Fruit fly (Drosophila melanogaster) whole organism, embryonic: ENCODE measurements around the gene Inx6.

Experiments used
- Abd-B ChIP-seq: fragments of 200-800 bp; sonication (Bioruptor generic); optimal IDR thresholded peaks from 2 replicates; lab custom pipeline; 2018; ENCODE audit warnings: missing biosample characterization, mild to moderate bottlenecking, missing genetic modification characterization, moderate library complexity
- B-H2 ChIP-seq: fragments of 200-800 bp; sonication (Bioruptor generic); optimal IDR thresholded peaks from 2 replicates; lab custom pipeline; 2018; ENCODE audit warnings: missing biosample characterization, mild to moderate bottlenecking, missing genetic modification characterization
- Bteb2 ChIP-seq: fragments of 200-800 bp; sonication (Bioruptor generic); optimal IDR thresholded peaks from 2 replicates; lab custom pipeline; 2016; ENCODE audit warnings: missing biosample characterization, missing genetic modification characterization
- CG1024 ChIP-seq: fragments of 200-800 bp; sonication (Bioruptor generic); IDR thresholded peaks from 2 replicates; pipeline ENCODE4 v1.3.6; 2022; ENCODE audit warnings: missing biosample characterization, missing genetic modification characterization
- CG10366 ChIP-seq: fragments of 200-800 bp; sonication (Bioruptor generic); IDR thresholded peaks from 2 replicates; pipeline ENCODE4 v1.3.6; 2022; ENCODE audit warnings: missing biosample characterization, missing genetic modification characterization
- CG11456 ChIP-seq: fragments of 200-800 bp; sonication (Bioruptor generic); IDR thresholded peaks from 3 replicates; pipeline ENCODE4 v1.3.6; 2022; ENCODE audit warnings: missing biosample characterization, missing genetic modification characterization
- CG11723 ChIP-seq: fragments of 200-800 bp; sonication (Bioruptor generic); optimal IDR thresholded peaks from 2 replicates; lab custom pipeline; 2017; ENCODE audit warnings: missing biosample characterization, mild to moderate bottlenecking, missing genetic modification characterization
- CG12769 ChIP-seq: fragments of 200-800 bp; sonication (Bioruptor generic); optimal IDR thresholded peaks from 2 replicates; lab custom pipeline; 2019; ENCODE audit warnings: missing biosample characterization, mild to moderate bottlenecking, missing genetic modification characterization, moderate library complexity
- CG13296 ChIP-seq: fragments of 200-800 bp; sonication (Bioruptor generic); optimal IDR thresholded peaks from 3 replicates; lab custom pipeline; 2018; ENCODE audit warnings: missing biosample characterization, mild to moderate bottlenecking, missing genetic modification characterization
- CG14710 ChIP-seq: fragments of 200-800 bp; sonication (Bioruptor generic); optimal IDR thresholded peaks from 3 replicates; lab custom pipeline; 2019; ENCODE audit warnings: missing biosample characterization, mild to moderate bottlenecking, missing genetic modification characterization, moderate library complexity
- CG15269 ChIP-seq: fragments of 200-800 bp; sonication (Bioruptor generic); optimal IDR thresholded peaks from 2 replicates; lab custom pipeline; 2018; ENCODE audit warnings: missing biosample characterization, mild to moderate bottlenecking, missing genetic modification characterization, moderate library complexity
- CG15696 ChIP-seq: fragments of 200-800 bp; sonication (Bioruptor generic); optimal IDR thresholded peaks from 2 replicates; lab custom pipeline; 2019; ENCODE audit warnings: missing biosample characterization, mild to moderate bottlenecking, missing genetic modification characterization, moderate library complexity
- CG1603 ChIP-seq: fragments of 200-800 bp; sonication (Bioruptor generic); optimal IDR thresholded peaks from 2 replicates; lab custom pipeline; 2019; ENCODE audit warnings: missing biosample characterization, mild to moderate bottlenecking, missing genetic modification characterization, moderate library complexity
- CG17802 ChIP-seq: fragments of 200-800 bp; sonication (Bioruptor generic); optimal IDR thresholded peaks from 2 replicates; lab custom pipeline; 2018; ENCODE audit warnings: missing biosample characterization, mild to moderate bottlenecking, missing genetic modification characterization, moderate library complexity
- CG1792 ChIP-seq: fragments of 200-800 bp; sonication (Bioruptor generic); optimal IDR thresholded peaks from 2 replicates; lab custom pipeline; 2016; ENCODE audit warnings: missing biosample characterization, missing genetic modification characterization
- CG1832 ChIP-seq: fragments of 200-800 bp; sonication (Bioruptor generic); optimal IDR thresholded peaks from 2 replicates; lab custom pipeline; 2017; ENCODE audit warnings: missing biosample characterization, mild to moderate bottlenecking, missing genetic modification characterization, inconsistent platforms
- CG33213 ChIP-seq: fragments of 200-800 bp; sonication (Bioruptor generic); optimal IDR thresholded peaks from 3 replicates; lab custom pipeline; 2016; ENCODE audit warnings: missing biosample characterization, missing genetic modification characterization
- CG34224 ChIP-seq: fragments of 200-800 bp; sonication (Bioruptor generic); IDR thresholded peaks from 3 replicates; pipeline ENCODE4 v1.3.6; 2022; ENCODE audit warnings: missing biosample characterization, missing genetic modification characterization; ENCODE audit not compliant: partially characterized antibody
- CG6254 ChIP-seq: fragments of 200-800 bp; sonication (Bioruptor generic); optimal IDR thresholded peaks from 3 replicates; lab custom pipeline; 2017; ENCODE audit warnings: mild to moderate bottlenecking, missing biosample characterization, missing genetic modification reagents, missing genetic modification characterization
- CG7928 ChIP-seq: fragments of 200-800 bp; sonication (Bioruptor generic); optimal IDR thresholded peaks from 2 replicates; lab custom pipeline; 2017; ENCODE audit warnings: missing biosample characterization, mild to moderate bottlenecking, missing genetic modification characterization
- CG8290 ChIP-seq, 3 experiments: fragments of 200-800 bp; sonication (Bioruptor generic); optimal IDR thresholded peaks; 2 replicates each; lab custom pipeline; 2016 to 2019; ENCODE audit warnings: missing biosample characterization in 3 of 3, missing genetic modification characterization in 3 of 3, mild to moderate bottlenecking in 2 of 3, moderate library complexity in 1 of 3
- Dbx ChIP-seq: fragments of 200-800 bp; sonication (Bioruptor generic); IDR thresholded peaks from 3 replicates; pipeline ENCODE4 v1.3.6; 2022; ENCODE audit warnings: missing biosample characterization, missing genetic modification characterization
- Dp ChIP-seq: fragments of 200-800 bp; sonication (Bioruptor generic); optimal IDR thresholded peaks from 2 replicates; lab custom pipeline; 2018; ENCODE audit warnings: missing biosample characterization, mild to moderate bottlenecking, missing genetic modification characterization, moderate library complexity
- HHEX ChIP-seq: fragments of 200-800 bp; sonication (Bioruptor generic); optimal IDR thresholded peaks from 3 replicates; lab custom pipeline; 2017; ENCODE audit warnings: missing biosample characterization, mild to moderate bottlenecking, missing genetic modification characterization, missing genetic modification reagents
- HmgZ ChIP-seq: fragments of 200-800 bp; sonication (Bioruptor generic); optimal IDR thresholded peaks from 2 replicates; lab custom pipeline; 2018; ENCODE audit warnings: missing biosample characterization, mild to moderate bottlenecking, missing genetic modification characterization
- Mad ChIP-seq: fragments of 200-800 bp; sonication (Bioruptor generic); optimal IDR thresholded peaks from 2 replicates; lab custom pipeline; 2016; ENCODE audit warnings: missing biosample characterization, missing genetic modification characterization
- Meics ChIP-seq: fragments of 200-800 bp; sonication (Bioruptor generic); optimal IDR thresholded peaks from 2 replicates; lab custom pipeline; 2017; ENCODE audit warnings: missing biosample characterization, mild to moderate bottlenecking, missing genetic modification characterization
- Nf-YA ChIP-seq: fragments of 200-800 bp; sonication (Bioruptor generic); IDR thresholded peaks from 2 replicates; pipeline ENCODE4 v1.3.6; 2022; ENCODE audit warnings: missing biosample characterization, missing genetic modification characterization
- Oaz ChIP-seq: fragments of 200-800 bp; sonication (Bioruptor generic); IDR thresholded peaks from 2 replicates; pipeline ENCODE4 v1.3.6; 2022; ENCODE audit warnings: missing biosample characterization, missing genetic modification characterization
- PHDP ChIP-seq: fragments of 200-800 bp; sonication (Bioruptor generic); optimal IDR thresholded peaks from 3 replicates; lab custom pipeline; 2018; ENCODE audit warnings: missing biosample characterization, mild to moderate bottlenecking, missing genetic modification characterization, moderate library complexity
- Side ChIP-seq: fragments of 200-800 bp; sonication (Bioruptor generic); optimal IDR thresholded peaks from 2 replicates; lab custom pipeline; 2016; ENCODE audit warnings: missing biosample characterization, missing genetic modification characterization
- Sry-β ChIP-seq: fragments of 200-800 bp; sonication (Bioruptor generic); optimal IDR thresholded peaks from 2 replicates; lab custom pipeline; 2018; ENCODE audit warnings: missing biosample characterization, mild to moderate bottlenecking, missing genetic modification characterization, moderate library complexity
- Sry-δ ChIP-seq: fragments of 200-800 bp; sonication (Bioruptor generic); optimal IDR thresholded peaks from 2 replicates; lab custom pipeline; 2016; ENCODE audit warnings: missing biosample characterization, missing genetic modification characterization
- Vsx1 ChIP-seq: fragments of 200-800 bp; sonication (Bioruptor generic); optimal IDR thresholded peaks from 2 replicates; lab custom pipeline; 2017; ENCODE audit warnings: missing biosample characterization, mild to moderate bottlenecking, missing genetic modification characterization, missing genetic modification reagents
- bbx ChIP-seq: fragments of 200-800 bp; sonication (Bioruptor generic); IDR thresholded peaks from 2 replicates; pipeline ENCODE4 v1.3.6; 2022; ENCODE audit warnings: missing biosample characterization, missing genetic modification characterization; ENCODE audit not compliant: partially characterized antibody
- crp ChIP-seq, 2 experiments: fragments of 200-800 bp; sonication (Bioruptor generic); optimal IDR thresholded peaks; 2 replicates in 1 of 2; 3 replicates in 1 of 2; lab custom pipeline; 2017; ENCODE audit warnings: missing biosample characterization in 2 of 2, missing genetic modification characterization in 2 of 2, mild to moderate bottlenecking in 1 of 2, moderate library complexity in 1 of 2
- cwo ChIP-seq: fragments of 200-800 bp; sonication (Bioruptor generic); optimal IDR thresholded peaks from 3 replicates; lab custom pipeline; 2017; ENCODE audit warnings: missing biosample characterization, missing genetic modification characterization, mild to moderate bottlenecking, moderate library complexity, missing genetic modification reagents
- dimm ChIP-seq: fragments of 200-800 bp; sonication (Bioruptor generic); IDR thresholded peaks from 2 replicates; pipeline ENCODE4 v1.3.6; 2022; ENCODE audit warnings: missing biosample characterization, missing genetic modification characterization
- en ChIP-seq: fragments of 200-800 bp; sonication (Bioruptor generic); optimal IDR thresholded peaks from 2 replicates; lab custom pipeline; 2016; ENCODE audit warnings: missing biosample characterization, missing genetic modification characterization
- gcm ChIP-seq: fragments of 200-800 bp; sonication (Bioruptor generic); optimal IDR thresholded peaks from 2 replicates; lab custom pipeline; 2019; ENCODE audit warnings: missing biosample characterization, mild to moderate bottlenecking, missing genetic modification characterization, moderate library complexity
- h ChIP-seq: fragments of >200 bp; optimal IDR thresholded peaks from 2 replicates; lab custom pipeline; 2017
- hb ChIP-seq: fragments of 200-800 bp; sonication (Bioruptor generic); IDR thresholded peaks from 3 replicates; pipeline ENCODE4 v1.3.6; 2022; ENCODE audit warnings: missing biosample characterization, missing genetic modification characterization; ENCODE audit not compliant: partially characterized antibody
- hth ChIP-seq: fragments of >200 bp; optimal IDR thresholded peaks from 2 replicates; lab custom pipeline; 2017; ENCODE audit warnings: inconsistent platforms
- jing ChIP-seq: fragments of 200-800 bp; sonication (Bioruptor generic); optimal IDR thresholded peaks from 2 replicates; lab custom pipeline; 2018; ENCODE audit warnings: missing biosample characterization, mild to moderate bottlenecking, missing genetic modification characterization
- lmd ChIP-seq: fragments of 200-800 bp; sonication (Bioruptor generic); IDR thresholded peaks from 2 replicates; pipeline ENCODE4 v1.3.6; 2022; ENCODE audit warnings: missing biosample characterization, missing genetic modification characterization
- otp ChIP-seq: fragments of 200-800 bp; sonication (Bioruptor generic); IDR thresholded peaks from 3 replicates; pipeline ENCODE4, ENCODE4 v1.3.6; 2022; ENCODE audit warnings: missing biosample characterization, missing genetic modification characterization
- stwl ChIP-seq: fragments of 200-800 bp; sonication (Bioruptor generic); optimal IDR thresholded peaks from 3 replicates; lab custom pipeline; 2018; ENCODE audit warnings: missing biosample characterization, mild to moderate bottlenecking, missing genetic modification characterization, moderate library complexity
- twi ChIP-seq: fragments of 200-800 bp; optimal IDR thresholded peaks from 2 replicates; lab custom pipeline; 2019; ENCODE audit warnings: missing biosample characterization, mild to moderate bottlenecking, missing genetic modification characterization, moderate library complexity

Inx6 gene

dm6 chrX:20256849-20257590, 12.5 kb downstream of the Inx6 start, which contains the start of gene CG17065 (continued):
- TF ChIP-seq CG11456, result no peak
- no peak for TF ChIP-seq CG15269 (tag; lab: Kevin White, UChicago)
- TF ChIP-seq Abd-B (GFP tag; lab: Kevin White, UChicago), result peak; percentile 22
- peak; percentile 16; the same call in 1 of the 3 replicates for TF ChIP-seq CG34224 (GFP tag; lab: Robert Waterston, UW)
- TF ChIP-seq CG12769 (tag; lab: Kevin White, UChicago), result peak; percentile 31
- no peak for TF ChIP-seq hb
- peak; percentile 34 for TF ChIP-seq B-H2 (GFP tag; lab: Kevin White, UChicago)
- no peak for TF ChIP-seq h (lab: Kevin White, UChicago)
- no peak for TF ChIP-seq CG6254 (GFP tag; lab: Kevin White, UChicago)
- no peak for TF ChIP-seq Oaz (GFP tag; lab: Robert Waterston, UW)
- TF ChIP-seq en (GFP tag; lab: Kevin White, UChicago), result no peak
- peak; percentile 24; the same call in 1 of the 2 replicates for TF ChIP-seq lmd (GFP tag; lab: Robert Waterston, UW)
- TF ChIP-seq stwl (tag; lab: Kevin White, UChicago), result peak; percentile 85
- no peak for TF ChIP-seq CG10366
- no peak for TF ChIP-seq HHEX
- TF ChIP-seq Mad (GFP tag; lab: Kevin White, UChicago), result peak; percentile 32
- TF ChIP-seq Meics (GFP tag; lab: Kevin White, UChicago), result peak; percentile 35
- peak; percentile 8 for TF ChIP-seq twi (tag; lab: Kevin White, UChicago)
- TF ChIP-seq Dp (GFP tag; lab: Kevin White, UChicago), result peak; percentile 81
- no peak for TF ChIP-seq jing (GFP tag; lab: Kevin White, UChicago)
- peak; percentile 58 for TF ChIP-seq Sry-δ
- no peak for TF ChIP-seq Side (GFP tag; lab: Kevin White, UChicago)
- TF ChIP-seq CG7928 (GFP tag; lab: Kevin White, UChicago), result no peak
- TF ChIP-seq CG1792 (GFP tag; lab: Kevin White, UChicago), result no peak
- no peak for TF ChIP-seq cwo (GFP tag; lab: Kevin White, UChicago)
- no peak for TF ChIP-seq CG13296 (GFP tag; lab: Kevin White, UChicago)
- no peak for TF ChIP-seq CG17802 (tag; lab: Kevin White, UChicago)
- TF ChIP-seq CG15696, result peak; percentile 22
- TF ChIP-seq CG1603 (tag; lab: Kevin White, UChicago), result peak; percentile 70
- no peak for TF ChIP-seq CG1024
- no peak for TF ChIP-seq hth (lab: Kevin White, UChicago)
- no peak for TF ChIP-seq Nf-YA (GFP tag; lab: Robert Waterston, UW)
- TF ChIP-seq CG1832 (GFP tag; lab: Kevin White, UChicago), result no peak
- TF ChIP-seq gcm (GFP tag; lab: Kevin White, UChicago), result no peak
- no peak for TF ChIP-seq dimm (GFP tag; lab: Robert Waterston, UW)
- peak; percentile 98 for TF ChIP-seq Sry-β
- peak in 1 of 2 experiments; percentile 39 for TF ChIP-seq crp (GFP tag; optimal IDR thresholded peaks at IDR 0.05; lab: Kevin White, UChicago)
- TF ChIP-seq CG11723, result no peak
- TF ChIP-seq CG8290 (GFP tag; optimal IDR thresholded peaks at IDR 0.05; lab: Kevin White, UChicago), result peak; percentile 5
- peak in 1 of 2 experiments; percentile 70 for TF ChIP-seq CG8290 (tag; optimal IDR thresholded peaks at IDR 0.05; lab: Kevin White, UChicago)
- peak; percentile 20 for TF ChIP-seq CG33213 (GFP tag; lab: Kevin White, UChicago)
- 0 out of 2 replicates have a peak, but pooled peaks have one; percentile 25 for TF ChIP-seq bbx (GFP tag; lab: Robert Waterston, UW)
- peak; percentile 26 for TF ChIP-seq PHDP
- TF ChIP-seq Bteb2 (GFP tag; lab: Kevin White, UChicago), result peak; percentile 25
- 0 out of 3 replicates have a peak, but pooled peaks have one; percentile 24 for TF ChIP-seq otp (GFP tag; lab: Robert Waterston, UW)
- TF ChIP-seq Dbx, result peak; percentile 27; the same call in 1 of the 3 replicates
- TF ChIP-seq Vsx1 (GFP tag; lab: Kevin White, UChicago), result no peak
- TF ChIP-seq CG14710, result peak; percentile 61
- peak; percentile 43 for TF ChIP-seq HmgZ (tag; lab: Kevin White, UChicago)
